Fruit fly (Drosophila melanogaster): ENCODE data around the gene lsn.

The lsn gene

DNA sequence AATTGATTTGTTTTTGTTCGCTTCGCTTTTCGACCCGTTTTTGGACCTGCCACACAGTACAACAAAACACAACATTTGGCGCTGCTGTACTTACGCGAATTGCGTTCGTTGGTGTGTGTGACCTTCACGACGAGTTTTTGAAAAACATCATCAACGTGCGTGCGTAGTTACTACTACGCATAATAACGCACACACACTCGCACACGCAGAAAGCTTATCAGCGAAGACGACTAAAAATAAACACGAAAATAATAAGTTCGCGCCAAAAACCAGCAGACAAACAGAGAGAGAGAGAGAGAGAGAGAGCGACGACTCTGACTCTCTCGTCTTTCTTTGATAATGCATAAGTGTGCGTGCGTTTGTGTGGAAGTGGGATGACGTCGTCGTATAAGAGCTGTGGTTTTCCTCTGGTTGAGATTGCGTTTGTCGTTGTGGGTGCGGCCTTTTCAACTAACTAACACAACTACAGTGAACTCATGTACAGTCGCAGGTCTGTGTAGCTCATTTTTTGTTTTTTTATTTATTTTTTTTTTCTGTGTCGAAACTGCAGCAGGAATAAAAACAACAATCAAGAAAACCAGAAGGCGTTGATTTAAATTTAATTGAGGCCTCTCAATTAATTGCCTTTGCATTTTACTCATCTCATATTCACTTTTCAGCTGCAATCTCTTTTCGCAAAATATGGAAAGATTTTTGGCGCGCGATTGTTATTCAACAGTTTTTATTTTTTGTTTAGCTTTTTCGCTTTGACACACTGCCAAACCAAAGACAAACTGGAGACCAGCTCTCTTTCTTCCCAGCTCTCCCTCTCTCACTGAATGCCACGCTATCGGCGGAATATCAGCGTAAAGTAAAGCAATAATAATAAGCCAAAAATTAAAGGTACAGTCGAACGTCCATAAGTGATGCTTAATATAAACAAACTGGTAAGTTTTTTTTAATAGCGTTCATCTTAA is 11.1 kb upstream of the lsn start (continued):
- TF ChIP-seq hth (optimal IDR thresholded peaks at IDR 0.05) (no peak), trh (GFP tag; optimal IDR thresholded peaks at IDR 0.05) (no peak), p53 (GFP tag; optimal IDR thresholded peaks at IDR 0.05) (no peak), zen (tag; optimal IDR thresholded peaks at IDR 0.05) (no peak), CG7839 (tag; optimal IDR thresholded peaks at IDR 0.05) (no peak), Adf1 (GFP tag; IDR thresholded peaks at IDR 0.05) (peak; percentile 45; the same call in 1 of the 2 replicates), CG7963 (GFP tag; IDR thresholded peaks at IDR 0.05; ENCODE audit: partially characterized antibody) (no peak), bcd (GFP tag; optimal IDR thresholded peaks at IDR 0.05) (no peak), CG12104 (GFP tag; optimal IDR thresholded peaks at IDR 0.05) (no peak), CG9932 (GFP tag; IDR thresholded peaks at IDR 0.05) (peak; percentile 22; the same call in 1 of the 2 replicates), Fer2 (tag; optimal IDR thresholded peaks at IDR 0.05) (no peak), CG32767 (GFP tag; IDR thresholded peaks at IDR 0.05) (no peak), usp (GFP tag; optimal IDR thresholded peaks at IDR 0.05) (no peak), MTF-1 (GFP tag; optimal IDR thresholded peaks at IDR 0.05; ENCODE audit: borderline replicate concordance) (peak; percentile 15), CG5180 (GFP tag; optimal IDR thresholded peaks at IDR 0.05) (no peak), cwo (GFP tag; optimal IDR thresholded peaks at IDR 0.05) (peak; percentile 7), eyg (GFP tag; optimal IDR thresholded peaks at IDR 0.05) (peak; percentile 27), CG15073 (GFP tag; optimal IDR thresholded peaks at IDR 0.05) (no peak), CG11695 (GFP tag; IDR thresholded peaks at IDR 0.05) (0 out of 3 replicates have a peak, but pooled peaks have one; percentile 7), sim (GFP tag; IDR thresholded peaks at IDR 0.05) (no peak; the same call in 1 of the 2 replicates), dmrt11E (tag; optimal IDR thresholded peaks at IDR 0.05) (no peak), CTCF (GFP tag; optimal IDR thresholded peaks at IDR 0.05) (no peak), gem (tag; optimal IDR thresholded peaks at IDR 0.05) (peak; percentile 7), CG16815 (GFP tag; optimal IDR thresholded peaks at IDR 0.05) (no peak), pzg (GFP tag; optimal IDR thresholded peaks at IDR 0.05) (no peak), CG2199 (GFP tag; IDR thresholded peaks at IDR 0.05) (peak; percentile 79; the same call in 2 of the 3 replicates), CG34422 (GFP tag; IDR thresholded peaks at IDR 0.05) (peak; percentile 46; the same call in 1 of the 3 replicates), CG7786 (GFP tag; optimal IDR thresholded peaks at IDR 0.05) (no peak), Sox102F (GFP tag; optimal IDR thresholded peaks at IDR 0.05) (no peak), pfk (GFP tag; optimal IDR thresholded peaks at IDR 0.05) (no peak), CG15011 (GFP tag; optimal IDR thresholded peaks at IDR 0.05) (no peak), amos (GFP tag; IDR thresholded peaks at IDR 0.05; ENCODE audit: partially characterized antibody) (no peak), CG12391 (tag; optimal IDR thresholded peaks at IDR 0.05) (peak; percentile 12), luna (GFP tag; optimal IDR thresholded peaks at IDR 0.05) (no peak), Kr (GFP tag; optimal IDR thresholded peaks at IDR 0.05) (no peak), NK7.1 (GFP tag; optimal IDR thresholded peaks at IDR 0.05) (no peak), Hr39 (optimal IDR thresholded peaks at IDR 0.05) (no peak), CG8944 (GFP tag; optimal IDR thresholded peaks at IDR 0.05) (no peak), Taf1 (GFP tag; IDR thresholded peaks at IDR 0.05) (no peak), CG10267 (tag; optimal IDR thresholded peaks at IDR 0.05) (no peak), stwl (tag; optimal IDR thresholded peaks at IDR 0.05) (no peak), CG4404 (GFP tag; IDR thresholded peaks at IDR 0.05) (no peak; the same call in 1 of the 2 replicates), TFAM (GFP tag; optimal IDR thresholded peaks at IDR 0.05) (no peak), Dfd (GFP tag; optimal IDR thresholded peaks at IDR 0.05) (no peak), CG10147 (GFP tag; optimal IDR thresholded peaks at IDR 0.05) (no peak), Lpt (GFP tag; optimal IDR thresholded peaks at IDR 0.05) (peak; percentile 67), CG10274 (GFP tag; optimal IDR thresholded peaks at IDR 0.05) (no peak), CG1603 (tag; optimal IDR thresholded peaks at IDR 0.05) (peak; percentile 0), Drgx (GFP tag; IDR thresholded peaks at IDR 0.05) (peak; percentile 40), croc (GFP tag; conservative IDR thresholded peaks at IDR 0.05) (no peak)
